Fruit fly (Drosophila melanogaster) S2 (cell line): Measurements from ENCODE around the gene Gmap.

ENCODE experiments used
- CG8478 ChIP-seq: fragments of >200 bp; optimal IDR thresholded peaks from 2 replicates; lab custom pipeline; 2018
- CTCF ChIP-seq, 2 experiments: fragments of >200 bp; optimal IDR thresholded peaks; 2 replicates each; lab custom pipeline; 2018

DNA sequence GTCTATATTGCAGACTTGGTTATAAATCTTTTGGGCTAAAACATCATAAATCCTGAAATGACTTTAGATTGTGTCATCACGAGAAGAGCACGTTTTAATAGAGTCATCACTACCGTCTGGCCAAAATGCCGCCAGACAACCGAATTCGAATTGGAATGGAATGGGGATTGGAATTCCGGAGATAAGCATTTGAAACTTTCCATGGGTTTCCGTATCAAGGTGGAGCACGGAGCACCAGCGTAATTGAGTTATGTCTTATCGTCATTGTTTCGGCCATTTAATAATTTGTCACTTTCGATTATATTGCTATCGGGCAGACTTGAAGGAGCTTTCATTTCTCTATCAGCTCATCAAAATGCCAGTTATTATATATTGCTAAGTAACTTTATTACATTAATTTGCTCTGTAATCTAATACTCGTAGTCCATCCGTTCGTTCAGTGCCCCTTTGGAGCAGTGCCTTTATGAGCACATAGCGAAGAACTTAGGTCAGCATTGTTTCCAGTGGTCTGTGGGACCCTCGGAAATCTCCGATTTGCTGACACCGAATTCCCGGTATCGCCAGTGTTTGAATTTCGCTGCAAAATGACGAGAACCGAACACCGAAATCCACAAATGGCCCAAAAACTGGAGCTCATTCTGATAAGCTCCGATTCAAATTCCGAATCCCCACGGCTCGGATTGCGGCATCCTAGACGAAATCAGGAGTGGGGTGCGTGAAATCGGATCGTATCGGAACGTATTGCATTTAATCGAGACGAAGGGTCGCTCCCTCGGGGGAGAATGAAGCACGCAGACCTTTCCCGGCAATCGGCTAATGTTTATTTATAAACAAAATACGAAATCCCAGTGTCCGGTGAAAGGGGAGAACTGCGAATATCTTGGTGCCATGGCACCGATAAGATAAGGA is 13.5 kb downstream of the Gmap start:
- no peak for TF ChIP-seq CTCF (optimal IDR thresholded peaks at IDR 0.05; lab: Kevin White, UChicago)
- no peak for TF ChIP-seq CG8478 (lab: Kevin White, UChicago)
